Fruit fly (Drosophila melanogaster) whole organism, embryonic: ENCODE data around the gene CG33293.

Source experiments
- CG10565 ChIP-seq: fragments of 200-800 bp; sonication (Bioruptor generic); optimal IDR thresholded peaks from 3 replicates; lab custom pipeline; 2016; ENCODE audit warnings: missing biosample characterization, mild to moderate bottlenecking, missing genetic modification characterization
- CG12071 ChIP-seq: fragments of 200-800 bp; sonication (Bioruptor generic); optimal IDR thresholded peaks from 3 replicates; lab custom pipeline; 2018; ENCODE audit warnings: missing biosample characterization, mild to moderate bottlenecking, missing genetic modification characterization
- CG12391 ChIP-seq: fragments of 200-800 bp; sonication (Bioruptor generic); optimal IDR thresholded peaks from 3 replicates; lab custom pipeline; 2018; ENCODE audit warnings: missing biosample characterization, mild to moderate bottlenecking, missing genetic modification characterization, moderate library complexity
- CG12744 ChIP-seq: fragments of 200-800 bp; sonication (Bioruptor generic); optimal IDR thresholded peaks from 2 replicates; lab custom pipeline; 2016; ENCODE audit warnings: missing biosample characterization, missing genetic modification characterization
- CG14050 ChIP-seq: fragments of 200-800 bp; sonication (Bioruptor generic); IDR thresholded peaks from 3 replicates; pipeline ENCODE4 v1.3.6; 2022; ENCODE audit warnings: missing biosample characterization, missing genetic modification characterization
- CG16863 ChIP-seq: fragments of 200-800 bp; sonication (Bioruptor generic); optimal IDR thresholded peaks from 3 replicates; lab custom pipeline; 2016; ENCODE audit warnings: missing biosample characterization, missing genetic modification characterization
- CG17186 ChIP-seq: fragments of 200-800 bp; sonication (Bioruptor generic); optimal IDR thresholded peaks from 3 replicates; lab custom pipeline; 2017; ENCODE audit warnings: missing biosample characterization, missing genetic modification reagents, missing genetic modification characterization
- CG1792 ChIP-seq: fragments of 200-800 bp; sonication (Bioruptor generic); optimal IDR thresholded peaks from 2 replicates; lab custom pipeline; 2016; ENCODE audit warnings: missing biosample characterization, missing genetic modification characterization
- CG2199 ChIP-seq: fragments of 200-800 bp; sonication (Bioruptor generic); IDR thresholded peaks from 3 replicates; pipeline ENCODE4 v1.3.6; 2022; ENCODE audit warnings: missing biosample characterization, missing genetic modification characterization
- CG30020 ChIP-seq: fragments of 200-800 bp; optimal IDR thresholded peaks from 2 replicates; lab custom pipeline; 2019; ENCODE audit warnings: missing biosample characterization, mild to moderate bottlenecking, missing genetic modification characterization, moderate library complexity
- CG3065 ChIP-seq: fragments of 200-800 bp; sonication (Bioruptor generic); optimal IDR thresholded peaks from 2 replicates; lab custom pipeline; 2016; ENCODE audit warnings: missing biosample characterization, missing genetic modification characterization
- CG33557 ChIP-seq: fragments of 200-800 bp; sonication (Bioruptor generic); optimal IDR thresholded peaks from 2 replicates; lab custom pipeline; 2019; ENCODE audit warnings: missing biosample characterization, mild to moderate bottlenecking, missing genetic modification characterization, moderate library complexity
- CG6689 ChIP-seq: fragments of 200-800 bp; sonication (Bioruptor generic); IDR thresholded peaks from 2 replicates; pipeline ENCODE4 v1.3.6; 2022; ENCODE audit warnings: missing biosample characterization, missing genetic modification characterization
- CG7357 ChIP-seq: fragments of 200-800 bp; sonication (Bioruptor generic); IDR thresholded peaks from 3 replicates; pipeline ENCODE4 v1.3.6; 2022; ENCODE audit warnings: missing biosample characterization, missing genetic modification characterization
- CG8281 ChIP-seq: fragments of 200-800 bp; sonication (Bioruptor generic); optimal IDR thresholded peaks from 2 replicates; lab custom pipeline; 2018; ENCODE audit warnings: missing biosample characterization, mild to moderate bottlenecking, missing genetic modification characterization, moderate library complexity
- CG8290 ChIP-seq, 3 experiments: fragments of 200-800 bp; sonication (Bioruptor generic); optimal IDR thresholded peaks; 2 replicates each; lab custom pipeline; 2016 to 2019; ENCODE audit warnings: missing biosample characterization in 3 of 3, missing genetic modification characterization in 3 of 3, mild to moderate bottlenecking in 2 of 3, moderate library complexity in 1 of 3
- CG8924 ChIP-seq: fragments of 200-800 bp; optimal IDR thresholded peaks from 3 replicates; lab custom pipeline; 2019; ENCODE audit warnings: missing biosample characterization, mild to moderate bottlenecking, missing genetic modification characterization, moderate library complexity
- CG8944 ChIP-seq: fragments of 200-800 bp; sonication (Bioruptor generic); optimal IDR thresholded peaks from 3 replicates; lab custom pipeline; 2016; ENCODE audit warnings: missing biosample characterization, missing genetic modification characterization
- CG9797 ChIP-seq: fragments of 200-800 bp; sonication (Bioruptor generic); optimal IDR thresholded peaks from 3 replicates; lab custom pipeline; 2018; ENCODE audit warnings: missing biosample characterization, mild to moderate bottlenecking, missing genetic modification characterization
- CoRest ChIP-seq: fragments of 200-800 bp; sonication (Bioruptor generic); optimal IDR thresholded peaks from 3 replicates; lab custom pipeline; 2018; ENCODE audit warnings: missing biosample characterization, mild to moderate bottlenecking, missing genetic modification characterization, moderate library complexity
- Dref ChIP-seq: fragments of 200-800 bp; sonication (Bioruptor generic); IDR thresholded peaks from 2 replicates; pipeline ENCODE4 v1.3.6; 2022; ENCODE audit warnings: missing biosample characterization, missing genetic modification characterization
- Fer2 ChIP-seq: fragments of 200-800 bp; sonication (Bioruptor generic); optimal IDR thresholded peaks from 2 replicates; lab custom pipeline; 2018; ENCODE audit warnings: missing biosample characterization, mild to moderate bottlenecking, missing genetic modification characterization, moderate library complexity
- Lhr ChIP-seq: fragments of 200-800 bp; sonication (Bioruptor generic); optimal IDR thresholded peaks from 3 replicates; lab custom pipeline; 2017; ENCODE audit warnings: mild to moderate bottlenecking, missing biosample characterization, missing genetic modification reagents, missing genetic modification characterization
- MBD-R2 ChIP-seq: fragments of 200-800 bp; sonication (Bioruptor generic); IDR thresholded peaks from 2 replicates; pipeline ENCODE4 v1.3.6; 2022; ENCODE audit warnings: missing biosample characterization, missing genetic modification characterization
- Med ChIP-seq: fragments of 200-800 bp; sonication (Bioruptor generic); peaks from one replicate; lab custom pipeline; 2016; ENCODE audit warnings: missing biosample characterization, missing genetic modification characterization, mild to moderate bottlenecking, inconsistent platforms, moderate library complexity
- Nf-YC ChIP-seq: fragments of 200-800 bp; optimal IDR thresholded peaks from 3 replicates; lab custom pipeline; 2019; ENCODE audit warnings: missing biosample characterization, mild to moderate bottlenecking, missing genetic modification characterization, moderate library complexity
- Sin3A ChIP-seq: fragments of >200 bp; optimal IDR thresholded peaks from 2 replicates; lab custom pipeline; 2018
- Spps ChIP-seq: fragments of 200-800 bp; sonication (Bioruptor generic); optimal IDR thresholded peaks from 2 replicates; lab custom pipeline; 2018; ENCODE audit warnings: missing biosample characterization, mild to moderate bottlenecking, missing genetic modification characterization
- Stat92E ChIP-seq, 3 experiments: fragments of >200 bp in 2 of 3; fragments of 200-800 bp in 1 of 3; sonication (Bioruptor generic) in 1 of 3; optimal IDR thresholded peaks; 2 replicates each; lab custom pipeline; 2017 to 2019; ENCODE audit warnings: missing biosample characterization in 3 of 3, missing genetic modification characterization in 3 of 3, mild to moderate bottlenecking in 1 of 3, moderate library complexity in 1 of 3
- da ChIP-seq: fragments of 200-800 bp; sonication (Bioruptor generic); optimal IDR thresholded peaks from 2 replicates; lab custom pipeline; 2016; ENCODE audit warnings: missing biosample characterization, missing genetic modification characterization
- esg ChIP-seq: fragments of 200-800 bp; sonication (Bioruptor generic); conservative IDR thresholded peaks from 2 replicates; pipeline ENCODE4 v1.3.6; 2022; ENCODE audit warnings: missing biosample characterization, missing genetic modification characterization
- eyg ChIP-seq: fragments of 200-800 bp; sonication (Bioruptor generic); optimal IDR thresholded peaks from 3 replicates; lab custom pipeline; 2016; ENCODE audit warnings: missing biosample characterization, missing genetic modification characterization
- fd3F ChIP-seq: fragments of 200-800 bp; sonication (Bioruptor generic); optimal IDR thresholded peaks from 2 replicates; lab custom pipeline; 2018; ENCODE audit warnings: missing biosample characterization, mild to moderate bottlenecking, missing genetic modification characterization, moderate library complexity
- fd96Cb ChIP-seq: fragments of 200-800 bp; sonication (Bioruptor generic); optimal IDR thresholded peaks from 2 replicates; lab custom pipeline; 2018; ENCODE audit warnings: missing biosample characterization, mild to moderate bottlenecking, missing genetic modification characterization, moderate library complexity
- gt ChIP-seq: fragments of 200-800 bp; sonication (Bioruptor generic); IDR thresholded peaks from 2 replicates; pipeline ENCODE4 v1.3.6; 2022; ENCODE audit warnings: missing biosample characterization, missing genetic modification characterization
- her ChIP-seq: fragments of 200-800 bp; sonication (Bioruptor generic); optimal IDR thresholded peaks from 2 replicates; lab custom pipeline; 2016; ENCODE audit warnings: missing biosample characterization, missing genetic modification characterization
- hth ChIP-seq: fragments of >200 bp; optimal IDR thresholded peaks from 2 replicates; lab custom pipeline; 2017; ENCODE audit warnings: inconsistent platforms
- lab ChIP-seq: fragments of 200-800 bp; sonication (Bioruptor generic); optimal IDR thresholded peaks from 3 replicates; lab custom pipeline; 2017; ENCODE audit warnings: missing biosample characterization, missing genetic modification characterization, mild to moderate bottlenecking, moderate library complexity, missing genetic modification reagents
- nerfin-2 ChIP-seq: fragments of 200-800 bp; sonication (Bioruptor generic); IDR thresholded peaks from 2 replicates; pipeline ENCODE4 v1.3.6; 2022; ENCODE audit warnings: missing biosample characterization, missing genetic modification characterization; ENCODE audit not compliant: partially characterized antibody
- otp ChIP-seq: fragments of 200-800 bp; sonication (Bioruptor generic); IDR thresholded peaks from 3 replicates; pipeline ENCODE4, ENCODE4 v1.3.6; 2022; ENCODE audit warnings: missing biosample characterization, missing genetic modification characterization
- pan ChIP-seq, 4 experiments: fragments of >200 bp in 3 of 4; fragments of 200-800 bp in 1 of 4; sonication (Bioruptor generic) in 1 of 4; optimal IDR thresholded peaks in 3 of 4; IDR thresholded peaks in 1 of 4; 2 replicates each; pipeline versions ENCODE4 v1.3.6 to Lab custom; 2017 to 2022; ENCODE audit warnings: missing biosample characterization in 2 of 4, missing genetic modification characterization in 2 of 4, mixed read lengths in 1 of 4
- phol ChIP-seq: fragments of 200-800 bp; sonication (Bioruptor generic); optimal IDR thresholded peaks from 3 replicates; lab custom pipeline; 2018; ENCODE audit warnings: missing biosample characterization, mild to moderate bottlenecking, missing genetic modification characterization, moderate library complexity
- pita ChIP-seq: fragments of 200-800 bp; sonication (Bioruptor generic); optimal IDR thresholded peaks from 2 replicates; lab custom pipeline; 2017; ENCODE audit warnings: missing biosample characterization, mild to moderate bottlenecking, missing genetic modification characterization
- run ChIP-seq: fragments of 200-800 bp; sonication (Bioruptor generic); optimal IDR thresholded peaks from 3 replicates; lab custom pipeline; 2018; ENCODE audit warnings: missing biosample characterization, mild to moderate bottlenecking, missing genetic modification characterization
- salm ChIP-seq: fragments of 200-800 bp; sonication (Bioruptor generic); optimal IDR thresholded peaks from 2 replicates; lab custom pipeline; 2018; ENCODE audit warnings: missing biosample characterization, mild to moderate bottlenecking, missing genetic modification characterization
- trh ChIP-seq: fragments of 200-800 bp; sonication (Bioruptor generic); optimal IDR thresholded peaks from 2 replicates; lab custom pipeline; 2016; ENCODE audit warnings: missing biosample characterization, missing genetic modification characterization
- tup ChIP-seq: fragments of 200-800 bp; sonication (Bioruptor generic); optimal IDR thresholded peaks from 2 replicates; lab custom pipeline; 2016; ENCODE audit warnings: missing biosample characterization, mild to moderate bottlenecking, missing genetic modification characterization, moderate library complexity
- tx ChIP-seq: fragments of 200-800 bp; sonication (Bioruptor generic); optimal IDR thresholded peaks from 2 replicates; lab custom pipeline; 2016; ENCODE audit warnings: missing biosample characterization, missing genetic modification characterization
- vfl ChIP-seq: fragments of 200-800 bp; sonication (Bioruptor generic); optimal IDR thresholded peaks from 2 replicates; lab custom pipeline; 2016; ENCODE audit warnings: missing biosample characterization, missing genetic modification characterization
- zf30C ChIP-seq: fragments of 200-800 bp; sonication (Bioruptor generic); optimal IDR thresholded peaks from 3 replicates; lab custom pipeline; 2018; ENCODE audit warnings: missing biosample characterization, mild to moderate bottlenecking, missing genetic modification characterization

CG33293 gene

DNA sequence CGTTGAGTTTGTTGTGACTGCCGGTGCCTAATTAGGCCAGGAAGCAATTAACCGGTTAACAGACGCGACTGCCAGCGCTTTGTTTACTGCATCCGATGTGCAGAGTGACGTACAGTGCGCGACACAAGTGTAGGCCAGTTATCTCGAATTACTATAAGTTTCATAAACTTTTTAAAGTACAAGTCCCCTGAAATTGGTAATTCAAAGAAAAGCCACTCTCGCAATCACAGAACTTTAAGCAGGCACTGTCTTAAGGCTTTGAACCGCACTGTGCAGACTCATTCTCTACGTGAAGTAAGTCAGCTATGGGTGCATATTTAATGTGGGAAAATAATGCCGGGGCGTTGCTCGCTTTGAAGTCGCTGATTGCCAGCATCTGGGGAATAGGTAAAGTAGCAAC, 31.1 kb downstream of the CG33293 start (continued):
- TF ChIP-seq CG12391 (tag; lab: Kevin White, UChicago), result peak; percentile 40
- TF ChIP-seq pan (optimal IDR thresholded peaks at IDR 0.05; lab: Kevin White, UChicago), result no peak
- TF ChIP-seq pan (GFP tag; optimal IDR thresholded peaks at IDR 0.05 in 1 of 2, IDR thresholded peaks at IDR 0.05 in 1 of 2), result peak in 1 of 2 experiments; percentile 39
- no peak for TF ChIP-seq CG3065
- TF ChIP-seq Nf-YC (tag; lab: Kevin White, UChicago), result no peak
- TF ChIP-seq salm (tag; lab: Kevin White, UChicago), result no peak
- no peak for TF ChIP-seq tup (GFP tag; lab: Kevin White, UChicago)
- TF ChIP-seq pita (GFP tag; lab: Kevin White, UChicago), result no peak
- TF ChIP-seq CG8944 (GFP tag; lab: Kevin White, UChicago), result no peak
- TF ChIP-seq CG12071, result no peak
- TF ChIP-seq CG10565, result no peak
- TF ChIP-seq CG14050 (GFP tag; lab: Robert Waterston, UW), result peak; percentile 33; the same call in 2 of the 3 replicates
- TF ChIP-seq tx, result no peak
- no peak for TF ChIP-seq CG9797 (GFP tag; lab: Kevin White, UChicago)
- TF ChIP-seq Lhr (GFP tag; lab: Kevin White, UChicago), result peak; percentile 3
- TF ChIP-seq zf30C (GFP tag; lab: Kevin White, UChicago), result no peak
- no peak for TF ChIP-seq CG8281 (tag; lab: Kevin White, UChicago)
- TF ChIP-seq Med, result peak; percentile 86
- no peak for TF ChIP-seq CG16863
- peak; percentile 49; the same call in 1 of the 3 replicates for TF ChIP-seq otp (GFP tag; lab: Robert Waterston, UW)
- no peak for TF ChIP-seq gt
- TF ChIP-seq esg (GFP tag; lab: Robert Waterston, UW), result peak; percentile 37; the same call in 1 of the 2 replicates
- no peak for TF ChIP-seq CG8290 (GFP tag; optimal IDR thresholded peaks at IDR 0.05; lab: Kevin White, UChicago)
- TF ChIP-seq CG8290 (tag; optimal IDR thresholded peaks at IDR 0.05; lab: Kevin White, UChicago), result peak in 1 of 2 experiments; percentile 22
- no peak for TF ChIP-seq her (GFP tag; lab: Kevin White, UChicago)
- no peak for TF ChIP-seq CG1792 (GFP tag; lab: Kevin White, UChicago)
- TF ChIP-seq hth (lab: Kevin White, UChicago), result no peak
- no peak for TF ChIP-seq trh (GFP tag; lab: Kevin White, UChicago)
- TF ChIP-seq CG30020 (tag; lab: Kevin White, UChicago), result no peak
- peak in 1 of 3 experiments; percentile 0 for TF ChIP-seq Stat92E (GFP tag; optimal IDR thresholded peaks at IDR 0.05; lab: Kevin White, UChicago)
- TF ChIP-seq vfl (GFP tag; lab: Kevin White, UChicago), result no peak
- TF ChIP-seq MBD-R2 (GFP tag; lab: Robert Waterston, UW), result no peak
- TF ChIP-seq fd3F (GFP tag; lab: Kevin White, UChicago), result no peak
- peak; percentile 41 for TF ChIP-seq CG6689
- TF ChIP-seq Dref (GFP tag; lab: Robert Waterston, UW), result no peak
- TF ChIP-seq Sin3A (lab: Kevin White, UChicago), result no peak
- no peak for TF ChIP-seq da
- no peak for TF ChIP-seq CG17186
- peak; percentile 60 for TF ChIP-seq phol (tag; lab: Kevin White, UChicago)
- no peak for TF ChIP-seq CG2199 (GFP tag; lab: Robert Waterston, UW)
- no peak for TF ChIP-seq run (tag; lab: Kevin White, UChicago)
- TF ChIP-seq Fer2 (tag; lab: Kevin White, UChicago), result no peak
- TF ChIP-seq CG12744, result no peak
- peak; percentile 66 for TF ChIP-seq fd96Cb (tag; lab: Kevin White, UChicago)
- no peak for TF ChIP-seq nerfin-2
- no peak for TF ChIP-seq lab
- TF ChIP-seq CG33557 (GFP tag; lab: Kevin White, UChicago), result no peak
- TF ChIP-seq eyg (GFP tag; lab: Kevin White, UChicago), result no peak
- no peak for TF ChIP-seq CG7357
- TF ChIP-seq CG8924 (tag; lab: Kevin White, UChicago), result peak; percentile 15
- TF ChIP-seq Spps (tag; lab: Kevin White, UChicago), result no peak
- TF ChIP-seq CoRest (tag; lab: Kevin White, UChicago), result peak; percentile 23
